Fruit fly (Drosophila melanogaster) S2 (cell line): ENCODE measurements around the gene dwg.
A peak's percentile ranks its signal among the peaks of the same experiment; 100 is the strongest.

ENCODE experiments used
- CG8478 ChIP-seq: fragments of >200 bp; optimal IDR thresholded peaks from 2 replicates; lab custom pipeline; 2018
- CTCF ChIP-seq, 2 experiments: fragments of >200 bp; optimal IDR thresholded peaks; 2 replicates each; lab custom pipeline; 2018

Gene dwg

dm6 chrX:2708156-2708734, 19.3 kb upstream of the dwg start, which contains the start of gene CG2681:
Gene CG2681, plus strand, starts transcription at chrX:2708684.
- no peak for TF ChIP-seq CTCF (optimal IDR thresholded peaks at IDR 0.05; lab: Kevin White, UChicago)
- no peak for TF ChIP-seq CG8478 (lab: Kevin White, UChicago)

- TF ChIP-seq CG8478 (lab: Kevin White, UChicago): no peak
- TF ChIP-seq CTCF (optimal IDR thresholded peaks at IDR 0.05; lab: Kevin White, UChicago): no peak
Observed at dm6 chrX:2713776-2714175, 13.7 kb upstream of the dwg start, which contains the start of the genes CG2685 and CG2694. Gene CG2685, minus strand, starts transcription at chrX:2713960. Gene CG2694, plus strand, starts transcription at chrX:2714079.

dm6 chrX:2714730-2715129, 12.8 kb upstream of the dwg start:
- TF ChIP-seq CTCF (optimal IDR thresholded peaks at IDR 0.05; lab: Kevin White, UChicago) (no peak), CG8478 (lab: Kevin White, UChicago) (no peak)

- TF ChIP-seq CG8478 (lab: Kevin White, UChicago) (no peak), CTCF (optimal IDR thresholded peaks at IDR 0.05; lab: Kevin White, UChicago) (no peak)
Observed at dm6 chrX:2720122-2720521, 7.4 kb upstream of the dwg start, which contains the start of gene CG2701. Gene CG2701, minus strand, starts transcription at chrX:2720327.

- TF ChIP-seq CG8478 (lab: Kevin White, UChicago) (no peak), CTCF (optimal IDR thresholded peaks at IDR 0.05; lab: Kevin White, UChicago) (no peak)
Observed at dm6 chrX:2726420-2726819, 1.1 kb upstream of the dwg start, which contains the start of gene vilya. Gene vilya, plus strand, starts transcription at chrX:2726678.

dm6 chrX:2732127-2732526, 4.6 kb downstream of the dwg start, which contains the start of the genes ttm50 and CG2712:
Gene ttm50, minus strand, starts transcription at chrX:2732190.
Gene CG2712, plus strand, starts transcription at chrX:2732469.
- no peak for TF ChIP-seq CTCF (optimal IDR thresholded peaks at IDR 0.05; lab: Kevin White, UChicago)
- TF ChIP-seq CG8478 (lab: Kevin White, UChicago): no peak

dm6 chrX:2738663-2739062, 11.2 kb downstream of the dwg start, which contains the start of gene crm:
Gene crm, minus strand, starts transcription at chrX:2738773.
- peak in 1 of 2 experiments; percentile 27 for TF ChIP-seq CTCF (optimal IDR thresholded peaks at IDR 0.05; lab: Kevin White, UChicago)
- no peak for TF ChIP-seq CG8478 (lab: Kevin White, UChicago)

dm6 chrX:2740084-2740483, 12.6 kb downstream of the dwg start, which contains the start of gene kirre:
Gene kirre, plus strand, starts transcription at chrX:2740384.
- TF ChIP-seq CG8478 (lab: Kevin White, UChicago): no peak
- no peak for TF ChIP-seq CTCF (optimal IDR thresholded peaks at IDR 0.05; lab: Kevin White, UChicago)

dm6 chrX:2742067-2742466, 14.6 kb downstream of the dwg start:
- TF ChIP-seq CTCF (optimal IDR thresholded peaks at IDR 0.05; lab: Kevin White, UChicago): no peak
- TF ChIP-seq CG8478 (lab: Kevin White, UChicago): no peak

- no peak for TF ChIP-seq CTCF (optimal IDR thresholded peaks at IDR 0.05; lab: Kevin White, UChicago)
- no peak for TF ChIP-seq CG8478 (lab: Kevin White, UChicago)
Observed at dm6 chrX:2743020-2743419, 15.5 kb downstream of the dwg start.

- TF ChIP-seq CG8478 (lab: Kevin White, UChicago) (no peak), CTCF (optimal IDR thresholded peaks at IDR 0.05; lab: Kevin White, UChicago) (no peak)
Observed at dm6 chrX:2743601-2744000, 16.1 kb downstream of the dwg start.

- no peak for TF ChIP-seq CG8478 (lab: Kevin White, UChicago)
Observed at dm6 chrX:2744042-2744441, 16.5 kb downstream of the dwg start, which contains the start of gene Syx4. Gene Syx4, minus strand, starts transcription at chrX:2744076.

dm6 chrX:2749693-2750092, 22.2 kb downstream of the dwg start:
- TF ChIP-seq CTCF (optimal IDR thresholded peaks at IDR 0.05; lab: Kevin White, UChicago) (no peak), CG8478 (lab: Kevin White, UChicago) (no peak)

- TF ChIP-seq CG8478 (lab: Kevin White, UChicago) (no peak), CTCF (optimal IDR thresholded peaks at IDR 0.05; lab: Kevin White, UChicago) (no peak)
Observed at dm6 chrX:2757400-2757799, 29.9 kb downstream of the dwg start.

dm6 chrX:2761198-2761597, 33.7 kb downstream of the dwg start:
- TF ChIP-seq CTCF (optimal IDR thresholded peaks at IDR 0.05; lab: Kevin White, UChicago) (no peak), CG8478 (lab: Kevin White, UChicago) (no peak)

- TF ChIP-seq CTCF (optimal IDR thresholded peaks at IDR 0.05; lab: Kevin White, UChicago) (no peak), CG8478 (lab: Kevin White, UChicago) (no peak)
Observed at dm6 chrX:2765440-2765839, 37.9 kb downstream of the dwg start.
